Worm (Caenorhabditis elegans): Measurements from ENCODE around the gene math-13.
"Not testable (repeated sequence)": the region's sequence is repeated elsewhere in the genome, so short reads cannot be mapped to it uniquely, and the experiment has no call there.

Gene math-13

ce11 chrII:1875658-1876057 is at the start of gene math-13:
Gene math-13 (plus strand): TSS chrII:1875958.
- no peak for TF ChIP-seq unc-62 (GFP tag; optimal IDR thresholded peaks at IDR 0.05)

ce11 chrII:1830182-1830682 is 45.5 kb upstream of the math-13 start, which contains the start of gene math-40:
Gene math-40 (plus strand): TSS chrII:1830632.
- no peak for TF ChIP-seq unc-62 (GFP tag; optimal IDR thresholded peaks at IDR 0.05)

- no peak for TF ChIP-seq unc-62 (GFP tag; optimal IDR thresholded peaks at IDR 0.05)
Observed at ce11 chrII:1831883-1832388, 43.8 kb upstream of the math-13 start, which contains the start of gene math-39. Gene math-39 (plus strand): TSS chrII:1832338.

ce11 chrII:1836204-1836603 is 39.6 kb upstream of the math-13 start, which contains the start of gene T08E11.1:
Gene T08E11.1 (plus strand): TSS chrII:1836504.
- no peak for TF ChIP-seq unc-62 (GFP tag; optimal IDR thresholded peaks at IDR 0.05)

ce11 chrII:1842894-1843293 is 32.9 kb upstream of the math-13 start, which contains the start of the genes C52E2.5 and C52E2.4:
Gene C52E2.5 (minus strand): TSS chrII:1842936.
Gene C52E2.4 (plus strand): TSS chrII:1843145.
- TF ChIP-seq unc-62 (GFP tag; optimal IDR thresholded peaks at IDR 0.05): no peak

ce11 chrII:1844552-1844951 is 31.2 kb upstream of the math-13 start:
- TF ChIP-seq unc-62 (GFP tag; optimal IDR thresholded peaks at IDR 0.05): no peak

ce11 chrII:1848109-1848508 is 27.6 kb upstream of the math-13 start, which contains the start of gene fbxb-97:
Gene fbxb-97 (minus strand): TSS chrII:1848161.
- TF ChIP-seq unc-62 (GFP tag; optimal IDR thresholded peaks at IDR 0.05): no peak

ce11 chrII:1850299-1850698 is 25.5 kb upstream of the math-13 start, which contains the start of gene fbxb-96:
Gene fbxb-96 (minus strand): TSS chrII:1850399.
- no peak for TF ChIP-seq unc-62 (GFP tag; optimal IDR thresholded peaks at IDR 0.05)

ce11 chrII:1850840-1851294 is 24.9 kb upstream of the math-13 start, which contains the start of gene C52E2.3:
Gene C52E2.3 (plus strand): TSS chrII:1851244.
- TF ChIP-seq unc-62 (GFP tag; optimal IDR thresholded peaks at IDR 0.05): no peak

- TF ChIP-seq unc-62 (GFP tag; optimal IDR thresholded peaks at IDR 0.05): no peak
Observed at ce11 chrII:1851716-1852115, 24.0 kb upstream of the math-13 start.

- TF ChIP-seq unc-62 (GFP tag; optimal IDR thresholded peaks at IDR 0.05): no peak
Observed at ce11 chrII:1852503-1852902, 23.3 kb upstream of the math-13 start, which contains the start of gene C52E2.2. Gene C52E2.2 (plus strand): TSS chrII:1852803.

ce11 chrII:1854094-1854493 is 21.7 kb upstream of the math-13 start, which contains the start of gene fbxb-95:
Gene fbxb-95 (plus strand): TSS chrII:1854394.
- TF ChIP-seq unc-62 (GFP tag; optimal IDR thresholded peaks at IDR 0.05): not testable (repeated sequence)

ce11 chrII:1861285-1861793 is 14.4 kb upstream of the math-13 start, which contains the start of gene C16C4.18:
Gene C16C4.18 (minus strand): TSS chrII:1861335.
- not testable (repeated sequence) for TF ChIP-seq unc-62 (GFP tag; optimal IDR thresholded peaks at IDR 0.05)

- not testable (repeated sequence) for TF ChIP-seq unc-62 (GFP tag; optimal IDR thresholded peaks at IDR 0.05)
Observed at ce11 chrII:1862334-1862733, 13.4 kb upstream of the math-13 start, which contains the start of gene fbxb-98. Gene fbxb-98 (plus strand): TSS chrII:1862634.

ce11 chrII:1864278-1864677 is 11.5 kb upstream of the math-13 start, which contains the start of gene C16C4.17:
Gene C16C4.17 (plus strand): TSS chrII:1864578.
- TF ChIP-seq unc-62 (GFP tag; optimal IDR thresholded peaks at IDR 0.05): no peak

- no peak for TF ChIP-seq unc-62 (GFP tag; optimal IDR thresholded peaks at IDR 0.05)
Observed at ce11 chrII:1865683-1866431, 9.9 kb upstream of the math-13 start, which contains the start of gene math-15. Gene math-15 (plus strand): TSS chrII:1866381.

Data from whole organism, dauer.